Worm (Caenorhabditis elegans) whole organism, late embryonic: ENCODE measurements around the gene C07A9.10.

Experiments used
- C08G9.2 ChIP-seq: sonication (generic microtip); optimal IDR thresholded peaks from 2 replicates; lab custom pipeline; 2016; ENCODE audit warnings: mild to moderate bottlenecking, missing genetic modification characterization, moderate library complexity, missing compliant biosample characterization
- T23F11.4 ChIP-seq: fragments of 200-800 bp; sonication (Bioruptor generic); optimal IDR thresholded peaks from 2 replicates; lab custom pipeline; 2018; ENCODE audit warnings: mild to moderate bottlenecking, missing genetic modification characterization, missing compliant biosample characterization
- ceh-18 ChIP-seq: sonication (generic microtip); optimal IDR thresholded peaks from 2 replicates; lab custom pipeline; 2016; ENCODE audit warnings: missing genetic modification characterization, missing compliant biosample characterization
- ceh-19 ChIP-seq: fragments of 200-800 bp; sonication (Bioruptor generic); optimal IDR thresholded peaks from 2 replicates; lab custom pipeline; 2018; ENCODE audit warnings: mild to moderate bottlenecking, missing genetic modification characterization, missing compliant biosample characterization
- ceh-22 ChIP-seq: sonication (generic microtip); optimal IDR thresholded peaks from 2 replicates; lab custom pipeline; 2017; ENCODE audit warnings: missing biosample characterization, missing genetic modification characterization
- ceh-24 ChIP-seq: sonication (generic microtip); optimal IDR thresholded peaks from 2 replicates; lab custom pipeline; 2016; ENCODE audit warnings: mild to moderate bottlenecking, missing genetic modification characterization, missing compliant biosample characterization
- ceh-45 ChIP-seq: fragments of 200-800 bp; sonication (Bioruptor generic); IDR thresholded peaks from 2 replicates; pipeline ENCODE4 v1.3.6; 2022; ENCODE audit warnings: missing genetic modification reagents, missing genetic modification characterization, missing compliant biosample characterization
- ceh-48 ChIP-seq: sonication (generic microtip); optimal IDR thresholded peaks from 2 replicates; lab custom pipeline; 2016; ENCODE audit warnings: missing genetic modification characterization, inconsistent platforms, missing compliant biosample characterization
- ceh-9 ChIP-seq: sonication (generic microtip); optimal IDR thresholded peaks from 2 replicates; lab custom pipeline; 2016; ENCODE audit warnings: mild to moderate bottlenecking, missing genetic modification characterization, inconsistent platforms, missing compliant biosample characterization
- dmd-4 ChIP-seq: sonication (generic microtip); optimal IDR thresholded peaks from 2 replicates; lab custom pipeline; 2016; ENCODE audit warnings: borderline replicate concordance, missing genetic modification characterization, missing compliant biosample characterization
- dve-1 ChIP-seq: sonication (generic microtip); optimal IDR thresholded peaks from 2 replicates; lab custom pipeline; 2017; ENCODE audit warnings: antibody characterized with exemption, mild to moderate bottlenecking, missing genetic modification characterization, missing compliant biosample characterization
- eyg-1 ChIP-seq: sonication (generic microtip); optimal IDR thresholded peaks from 2 replicates; lab custom pipeline; 2016; ENCODE audit warnings: missing genotype, missing genetic modification characterization, missing compliant biosample characterization
- fax-1 ChIP-seq: sonication (generic microtip); optimal IDR thresholded peaks from 2 replicates; lab custom pipeline; 2016; ENCODE audit warnings: missing genotype, missing genetic modification characterization, missing compliant biosample characterization
- fkh-10 ChIP-seq: fragments of 150-350 bp; optimal IDR thresholded peaks from 2 replicates; lab custom pipeline; 2014; ENCODE audit warnings: missing biosample characterization, missing genetic modification reagents, missing genetic modification characterization
- fkh-6 ChIP-seq: sonication (generic microtip); optimal IDR thresholded peaks from 2 replicates; lab custom pipeline; 2016; ENCODE audit warnings: missing genetic modification characterization, missing compliant biosample characterization
- gmeb-2 ChIP-seq: sonication (generic microtip); optimal IDR thresholded peaks from 2 replicates; lab custom pipeline; 2016; ENCODE audit warnings: missing genetic modification characterization, inconsistent platforms, missing compliant biosample characterization
- hlh-13 ChIP-seq: fragments of 200-800 bp; sonication (Bioruptor generic); optimal IDR thresholded peaks from 2 replicates; lab custom pipeline; 2018; ENCODE audit warnings: mild to moderate bottlenecking, missing genetic modification characterization, missing compliant biosample characterization
- hlh-30 ChIP-seq: sonication (generic microtip); optimal IDR thresholded peaks from 2 replicates; lab custom pipeline; 2017; ENCODE audit warnings: antibody characterized with exemption, missing genetic modification characterization, missing compliant biosample characterization; ENCODE audit not compliant: insufficient read depth
- mec-3 ChIP-seq: sonication (generic microtip); optimal IDR thresholded peaks from 2 replicates; lab custom pipeline; 2016; ENCODE audit warnings: borderline replicate concordance, missing genetic modification characterization, missing compliant biosample characterization
- nhr-11 ChIP-seq: fragments of 150-350 bp; optimal IDR thresholded peaks from 2 replicates; lab custom pipeline; 2014; ENCODE audit warnings: missing biosample characterization, missing genetic modification characterization
- odd-2 ChIP-seq: sonication (generic microtip); optimal IDR thresholded peaks from 2 replicates; lab custom pipeline; 2017; ENCODE audit warnings: antibody characterized with exemption, mild to moderate bottlenecking, missing genetic modification characterization, missing compliant biosample characterization
- pat-9 ChIP-seq: fragments of 200-800 bp; sonication (Bioruptor generic); optimal IDR thresholded peaks from 2 replicates; lab custom pipeline; 2018; ENCODE audit warnings: mild to moderate bottlenecking, missing genetic modification characterization, moderate library complexity, missing compliant biosample characterization
- pros-1 ChIP-seq: fragments of 150-350 bp; optimal IDR thresholded peaks from 2 replicates; lab custom pipeline; 2014; ENCODE audit warnings: missing biosample characterization, missing genetic modification reagents, missing genetic modification characterization
- sdc-2 ChIP-seq: sonication (generic microtip); optimal IDR thresholded peaks from 2 replicates; lab custom pipeline; 2016; ENCODE audit warnings: missing genotype, missing genetic modification characterization, missing compliant biosample characterization
- sox-4 ChIP-seq: sonication (generic microtip); optimal IDR thresholded peaks from 2 replicates; lab custom pipeline; 2017; ENCODE audit warnings: mild to moderate bottlenecking, missing genetic modification characterization, inconsistent platforms, missing compliant biosample characterization
- syd-9 ChIP-seq: sonication (generic microtip); optimal IDR thresholded peaks from 2 replicates; lab custom pipeline; 2016; ENCODE audit warnings: mild to moderate bottlenecking, missing genetic modification characterization, moderate library complexity, missing compliant biosample characterization
- ttx-3 ChIP-seq: sonication (generic microtip); optimal IDR thresholded peaks from 2 replicates; lab custom pipeline; 2016; ENCODE audit warnings: missing genetic modification reagents, missing genetic modification characterization, missing compliant biosample characterization
- unc-3 ChIP-seq, 2 experiments: fragments of 200-800 bp in 1 of 2; sonication (Bioruptor generic) in 1 of 2; sonication (generic microtip) in 1 of 2; conservative IDR thresholded peaks in 1 of 2; optimal IDR thresholded peaks in 1 of 2; 2 replicates each; pipeline versions ENCODE4 v1.3.6 to Lab custom; 2016 to 2022; ENCODE audit warnings: missing compliant biosample characterization in 2 of 2, missing genetic modification characterization in 2 of 2, missing genetic modification reagents in 1 of 2
- unc-55 ChIP-seq: sonication (generic microtip); optimal IDR thresholded peaks from 2 replicates; lab custom pipeline; 2017; ENCODE audit warnings: missing biosample characterization, missing genetic modification reagents, missing genetic modification characterization
- unc-86 ChIP-seq: sonication (generic microtip); optimal IDR thresholded peaks from 2 replicates; lab custom pipeline; 2016; ENCODE audit warnings: missing genetic modification characterization, missing compliant biosample characterization
- zip-5 ChIP-seq: sonication (generic microtip); optimal IDR thresholded peaks from 2 replicates; lab custom pipeline; 2016; ENCODE audit warnings: missing genetic modification characterization, missing compliant biosample characterization
- ztf-16 ChIP-seq: sonication (generic microtip); optimal IDR thresholded peaks from 2 replicates; lab custom pipeline; 2017; ENCODE audit warnings: missing genetic modification characterization, missing compliant biosample characterization

The C07A9.10 gene

ce11 chrIII:9685959-9686358, at the start of gene C07A9.10:
Gene C07A9.10, minus strand, starts transcription at chrIII:9686059.
- no peak for TF ChIP-seq unc-86 (tag; lab: Kevin White, UChicago)

DNA sequence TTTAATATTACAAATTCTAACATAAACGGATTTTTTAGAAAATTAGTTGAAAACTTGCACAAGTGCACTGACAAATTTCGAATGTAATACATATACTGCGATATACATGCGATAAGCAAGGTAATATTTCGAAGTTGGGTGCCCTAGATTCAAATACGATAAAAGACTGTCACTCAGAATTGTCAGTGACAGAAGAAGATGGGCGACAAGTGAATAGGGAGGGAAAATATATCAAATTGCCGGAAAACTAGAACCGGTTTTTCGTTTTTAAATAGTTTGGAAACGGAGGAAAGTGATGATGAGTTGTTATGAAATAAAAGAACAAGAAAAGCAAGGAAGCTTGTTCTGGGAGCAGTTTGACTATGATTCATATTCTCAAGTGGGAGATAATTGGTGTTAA, 48.2 kb upstream of the C07A9.10 start:
- TF ChIP-seq ztf-16 (no peak), dve-1 (tag; lab: Kevin White, UChicago) (no peak), ttx-3 (tag; lab: Kevin White, UChicago) (no peak), ceh-45 (GFP tag; lab: Robert Waterston, UW) (no peak), sox-4 (tag; lab: Kevin White, UChicago) (no peak), odd-2 (tag; lab: Kevin White, UChicago) (no peak), unc-55 (GFP tag; lab: Kevin White, UChicago) (no peak), dmd-4 (no peak)

DNA sequence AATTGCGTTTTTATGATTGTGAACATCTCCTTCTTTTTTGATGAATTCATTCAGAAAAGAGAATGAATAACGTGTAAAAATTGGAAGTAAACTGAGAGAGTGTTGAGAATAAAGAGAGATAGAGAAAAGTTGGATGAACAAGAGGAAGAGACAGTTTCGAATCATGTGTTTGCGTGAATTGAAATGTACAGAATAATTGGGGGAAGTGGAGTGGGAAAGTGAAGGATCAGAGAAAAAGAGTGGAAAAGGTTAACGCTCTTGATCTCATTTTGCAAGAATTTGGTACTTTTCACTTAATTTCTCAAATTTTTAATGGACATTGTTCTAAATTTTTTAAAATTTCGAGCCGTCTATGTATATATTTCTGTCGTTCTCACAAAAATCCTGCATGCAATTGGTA, 47.5 kb upstream of the C07A9.10 start:
- TF ChIP-seq nhr-11 (tag; lab: Kevin White, UChicago) = no peak
- TF ChIP-seq fkh-6 = no peak
- TF ChIP-seq ztf-16 = no peak
- TF ChIP-seq ceh-45 (GFP tag; lab: Robert Waterston, UW) = no peak
- no peak for TF ChIP-seq unc-55 (GFP tag; lab: Kevin White, UChicago)
- no peak for TF ChIP-seq ttx-3 (tag; lab: Kevin White, UChicago)
- TF ChIP-seq dmd-4 = no peak
- TF ChIP-seq ceh-22 (tag; lab: Kevin White, UChicago) = no peak
- TF ChIP-seq sdc-2 (tag; lab: Kevin White, UChicago) = no peak
- TF ChIP-seq hlh-13 (GFP tag; lab: Kevin White, UChicago) = no peak
- no peak for TF ChIP-seq syd-9 (tag; lab: Kevin White, UChicago)
- TF ChIP-seq ceh-24 (tag; lab: Kevin White, UChicago) = no peak
- TF ChIP-seq ceh-19 (GFP tag; lab: Kevin White, UChicago) = no peak
- no peak for TF ChIP-seq pros-1 (tag; lab: Kevin White, UChicago)
- TF ChIP-seq, all 69 proteins: peak for 0

- TF ChIP-seq unc-55 (GFP tag; lab: Kevin White, UChicago) (peak; percentile 27), ceh-18 (tag; lab: Kevin White, UChicago) (peak; percentile 45), eyg-1 (tag; lab: Kevin White, UChicago) (no peak)
These were observed 45.6 kb upstream of the C07A9.10 start for ce11 chrIII:9731313-9731912.

- TF ChIP-seq ceh-24 (tag; lab: Kevin White, UChicago) (no peak), ztf-16 (no peak), dmd-4 (no peak), odd-2 (tag; lab: Kevin White, UChicago) (no peak), dve-1 (tag; lab: Kevin White, UChicago) (no peak), zip-5 (tag; lab: Kevin White, UChicago) (no peak), T23F11.4 (GFP tag; lab: Kevin White, UChicago) (no peak), fax-1 (tag; lab: Kevin White, UChicago) (no peak), ceh-45 (GFP tag; lab: Robert Waterston, UW) (no peak), gmeb-2 (tag; lab: Kevin White, UChicago) (no peak), mec-3 (tag; lab: Kevin White, UChicago) (no peak), hlh-30 (tag; lab: Kevin White, UChicago) (no peak)
These were observed 44.5 kb upstream of the C07A9.10 start for ce11 chrIII:9730407-9730806.

- TF ChIP-seq ceh-48 (no peak), zip-5 (tag; lab: Kevin White, UChicago) (no peak), unc-3 (GFP tag; conservative IDR thresholded peaks at IDR 0.05; lab: Robert Waterston, UW) (no peak), unc-3 (tag; optimal IDR thresholded peaks at IDR 0.05; lab: Kevin White, UChicago) (no peak), fkh-10 (GFP tag; lab: Kevin White, UChicago) (no peak), ttx-3 (tag; lab: Kevin White, UChicago) (no peak), ceh-45 (GFP tag; lab: Robert Waterston, UW) (no peak), pat-9 (tag; lab: Kevin White, UChicago) (no peak), odd-2 (tag; lab: Kevin White, UChicago) (no peak), C08G9.2 (tag; lab: Kevin White, UChicago) (no peak), ceh-9 (tag; lab: Kevin White, UChicago) (no peak)
These were observed 41.6 kb upstream of the C07A9.10 start, which contains the start of gene C07A9.12 for ce11 chrIII:9727439-9727838. Gene C07A9.12, minus strand, starts transcription at chrIII:9727539.
